Fruit fly (Drosophila melanogaster) whole organism, embryonic: ENCODE data around the gene CG12118.

Experiments
- BEAF-32 ChIP-seq: fragments of 200-800 bp; sonication (Bioruptor generic); optimal IDR thresholded peaks from 3 replicates; lab custom pipeline; 2017; ENCODE audit warnings: missing biosample characterization, missing genetic modification characterization, mild to moderate bottlenecking, moderate library complexity, missing genetic modification reagents
- CG10267 ChIP-seq: fragments of 200-800 bp; sonication (Bioruptor generic); optimal IDR thresholded peaks from 2 replicates; lab custom pipeline; 2018; ENCODE audit warnings: missing biosample characterization, mild to moderate bottlenecking, missing genetic modification characterization, moderate library complexity
- CG10274 ChIP-seq: fragments of 200-800 bp; sonication (Bioruptor generic); optimal IDR thresholded peaks from 3 replicates; lab custom pipeline; 2017; ENCODE audit warnings: missing biosample characterization, mild to moderate bottlenecking, missing genetic modification characterization
- CG10321 ChIP-seq: fragments of 200-800 bp; sonication (Bioruptor generic); IDR thresholded peaks from 2 replicates; pipeline ENCODE4 v1.3.6; 2022; ENCODE audit warnings: missing biosample characterization, missing genetic modification characterization
- CG10431 ChIP-seq: fragments of 200-800 bp; sonication (Bioruptor generic); optimal IDR thresholded peaks from 3 replicates; lab custom pipeline; 2018; ENCODE audit warnings: missing biosample characterization, mild to moderate bottlenecking, missing genetic modification characterization
- CG11696 ChIP-seq: fragments of 200-800 bp; sonication (Bioruptor generic); IDR thresholded peaks from 2 replicates; pipeline ENCODE4 v1.3.6; 2022; ENCODE audit warnings: missing biosample characterization, missing genetic modification characterization
- CG12104 ChIP-seq: fragments of 200-800 bp; sonication (Bioruptor generic); optimal IDR thresholded peaks from 3 replicates; lab custom pipeline; 2016; ENCODE audit warnings: missing biosample characterization, missing genetic modification characterization
- CG12155 ChIP-seq: fragments of 200-800 bp; sonication (Bioruptor generic); optimal IDR thresholded peaks from 3 replicates; lab custom pipeline; 2016; ENCODE audit warnings: missing biosample characterization, missing genetic modification characterization
- CG12236 ChIP-seq: fragments of 200-800 bp; sonication (Bioruptor generic); optimal IDR thresholded peaks from 2 replicates; lab custom pipeline; 2016; ENCODE audit warnings: missing biosample characterization, missing genetic modification characterization
- CG12299 ChIP-seq: fragments of 200-800 bp; sonication (Bioruptor generic); optimal IDR thresholded peaks from 2 replicates; lab custom pipeline; 2018; ENCODE audit warnings: missing biosample characterization, mild to moderate bottlenecking, missing genetic modification characterization
- CG1233 ChIP-seq: fragments of 200-800 bp; sonication (Bioruptor generic); optimal IDR thresholded peaks from 4 replicates; lab custom pipeline; 2018; ENCODE audit warnings: missing biosample characterization, mild to moderate bottlenecking, missing genetic modification characterization
- CG12659 ChIP-seq: fragments of 200-800 bp; sonication (Bioruptor generic); optimal IDR thresholded peaks from 3 replicates; lab custom pipeline; 2017; ENCODE audit warnings: mild to moderate bottlenecking, missing biosample characterization, missing genetic modification reagents, missing genetic modification characterization
- CG15011 ChIP-seq: fragments of 200-800 bp; sonication (Bioruptor generic); optimal IDR thresholded peaks from 3 replicates; lab custom pipeline; 2018; ENCODE audit warnings: missing biosample characterization, mild to moderate bottlenecking, missing genetic modification characterization
- CG17802 ChIP-seq: fragments of 200-800 bp; sonication (Bioruptor generic); optimal IDR thresholded peaks from 2 replicates; lab custom pipeline; 2018; ENCODE audit warnings: missing biosample characterization, mild to moderate bottlenecking, missing genetic modification characterization, moderate library complexity
- CG2120 ChIP-seq: fragments of 200-800 bp; sonication (Bioruptor generic); optimal IDR thresholded peaks from 3 replicates; lab custom pipeline; 2016; ENCODE audit warnings: missing biosample characterization, missing genetic modification characterization
- CG32767 ChIP-seq: fragments of 200-800 bp; sonication (Bioruptor generic); IDR thresholded peaks from 2 replicates; pipeline ENCODE4 v1.3.6; 2022; ENCODE audit warnings: missing biosample characterization, missing genetic modification characterization
- CG3995 ChIP-seq: fragments of 200-800 bp; sonication (Bioruptor generic); optimal IDR thresholded peaks from 3 replicates; lab custom pipeline; 2016; ENCODE audit warnings: missing biosample characterization, missing genetic modification characterization
- CG6654 ChIP-seq: fragments of 200-800 bp; sonication (Bioruptor generic); optimal IDR thresholded peaks from 2 replicates; lab custom pipeline; 2017; ENCODE audit warnings: missing biosample characterization, mild to moderate bottlenecking, missing genetic modification characterization
- CG6791 ChIP-seq: fragments of 200-800 bp; sonication (Bioruptor generic); IDR thresholded peaks from 3 replicates; pipeline ENCODE4 v1.3.6; 2022; ENCODE audit warnings: missing biosample characterization, missing genetic modification characterization; ENCODE audit not compliant: partially characterized antibody
- CG8359 ChIP-seq: fragments of 200-800 bp; sonication (Bioruptor generic); optimal IDR thresholded peaks from 2 replicates; lab custom pipeline; 2017; ENCODE audit warnings: missing biosample characterization, mild to moderate bottlenecking, missing genetic modification characterization, borderline replicate concordance
- CG8944 ChIP-seq: fragments of 200-800 bp; sonication (Bioruptor generic); optimal IDR thresholded peaks from 3 replicates; lab custom pipeline; 2016; ENCODE audit warnings: missing biosample characterization, missing genetic modification characterization
- Elba2 ChIP-seq: fragments of 200-800 bp; sonication (Bioruptor generic); optimal IDR thresholded peaks from 3 replicates; lab custom pipeline; 2016; ENCODE audit warnings: missing biosample characterization, missing genetic modification characterization
- Lhr ChIP-seq: fragments of 200-800 bp; sonication (Bioruptor generic); optimal IDR thresholded peaks from 3 replicates; lab custom pipeline; 2017; ENCODE audit warnings: mild to moderate bottlenecking, missing biosample characterization, missing genetic modification reagents, missing genetic modification characterization
- MESR4 ChIP-seq: fragments of 200-800 bp; sonication (Bioruptor generic); optimal IDR thresholded peaks from 2 replicates; lab custom pipeline; 2018; ENCODE audit warnings: missing biosample characterization, mild to moderate bottlenecking, missing genetic modification characterization, moderate library complexity
- Myb ChIP-seq: fragments of 200-800 bp; sonication (Bioruptor generic); optimal IDR thresholded peaks from 2 replicates; lab custom pipeline; 2016; ENCODE audit warnings: missing biosample characterization, missing genetic modification characterization
- Optix ChIP-seq: fragments of 200-800 bp; sonication (Bioruptor generic); IDR thresholded peaks from 3 replicates; pipeline ENCODE4 v1.3.6; 2022; ENCODE audit warnings: missing biosample characterization, missing genetic modification characterization
- Pdp1 ChIP-seq, 2 experiments: fragments of 200-800 bp; sonication (Bioruptor generic); optimal IDR thresholded peaks; 3 replicates each; lab custom pipeline; 2016; ENCODE audit warnings: missing biosample characterization in 2 of 2, missing genetic modification characterization in 2 of 2, mild to moderate bottlenecking in 1 of 2, moderate library complexity in 1 of 2
- Six4 ChIP-seq: fragments of 200-800 bp; sonication (Bioruptor generic); optimal IDR thresholded peaks from 2 replicates; lab custom pipeline; 2016; ENCODE audit warnings: missing biosample characterization, missing genetic modification characterization
- Sox102F ChIP-seq: fragments of 200-800 bp; sonication (Bioruptor generic); optimal IDR thresholded peaks from 2 replicates; lab custom pipeline; 2018; ENCODE audit warnings: missing biosample characterization, mild to moderate bottlenecking, missing genetic modification characterization, moderate library complexity
- Sry-β ChIP-seq: fragments of 200-800 bp; sonication (Bioruptor generic); optimal IDR thresholded peaks from 2 replicates; lab custom pipeline; 2018; ENCODE audit warnings: missing biosample characterization, mild to moderate bottlenecking, missing genetic modification characterization, moderate library complexity
- Ssrp ChIP-seq: fragments of 200-800 bp; sonication (Bioruptor generic); optimal IDR thresholded peaks from 2 replicates; lab custom pipeline; 2018; ENCODE audit warnings: missing biosample characterization, mild to moderate bottlenecking, missing genetic modification characterization, moderate library complexity
- Trl ChIP-seq, 3 experiments: fragments of >200 bp in 2 of 3; fragments of 200-800 bp in 1 of 3; sonication (Bioruptor generic) in 1 of 3; optimal IDR thresholded peaks; 2 replicates in 1 of 3; 3 replicates in 2 of 3; lab custom pipeline; 2016 to 2017; ENCODE audit warnings: missing biosample characterization in 1 of 3, missing genetic modification characterization in 1 of 3
- Xrp1 ChIP-seq: fragments of 200-800 bp; sonication (Bioruptor generic); IDR thresholded peaks from 2 replicates; pipeline ENCODE4 v1.3.6; 2022; ENCODE audit warnings: missing biosample characterization, missing genetic modification characterization
- ara ChIP-seq: fragments of 200-800 bp; sonication (Bioruptor generic); IDR thresholded peaks from 2 replicates; pipeline ENCODE4 v1.3.6; 2022; ENCODE audit warnings: missing biosample characterization, missing genetic modification characterization
- cato ChIP-seq: fragments of 200-800 bp; sonication (Bioruptor generic); optimal IDR thresholded peaks from 2 replicates; lab custom pipeline; 2016; ENCODE audit warnings: missing biosample characterization, missing genetic modification characterization, borderline replicate concordance
- ci ChIP-seq: fragments of 200-800 bp; sonication (Bioruptor generic); IDR thresholded peaks from 3 replicates; pipeline ENCODE4 v1.3.6; 2022; ENCODE audit warnings: missing biosample characterization, missing genetic modification characterization
- corto ChIP-seq: fragments of 200-800 bp; sonication (Bioruptor generic); optimal IDR thresholded peaks from 2 replicates; lab custom pipeline; 2016; ENCODE audit warnings: missing biosample characterization, mild to moderate bottlenecking, missing genetic modification characterization, moderate library complexity
- dpn ChIP-seq, 2 experiments: fragments of 200-800 bp; sonication (Bioruptor generic); optimal IDR thresholded peaks; 3 replicates each; lab custom pipeline; 2016; ENCODE audit warnings: missing biosample characterization in 2 of 2, missing genetic modification characterization in 2 of 2
- emc ChIP-seq: fragments of 200-800 bp; sonication (Bioruptor generic); optimal IDR thresholded peaks from 2 replicates; lab custom pipeline; 2016; ENCODE audit warnings: missing biosample characterization, missing genetic modification characterization
- eve ChIP-seq, 2 experiments: fragments of >200 bp; optimal IDR thresholded peaks; 2 replicates each; lab custom pipeline; 2017; ENCODE audit warnings: missing biosample characterization in 2 of 2, missing genetic modification characterization in 2 of 2
- ftz-f1 ChIP-seq: fragments of 200-800 bp; sonication (Bioruptor generic); optimal IDR thresholded peaks from 2 replicates; lab custom pipeline; 2016; ENCODE audit warnings: missing biosample characterization, missing genetic modification characterization
- gcm2 ChIP-seq: fragments of 200-800 bp; sonication (Bioruptor generic); optimal IDR thresholded peaks from 2 replicates; lab custom pipeline; 2016; ENCODE audit warnings: missing biosample characterization, missing genetic modification characterization
- ken ChIP-seq: fragments of 200-800 bp; sonication (Bioruptor generic); IDR thresholded peaks from 3 replicates; pipeline ENCODE4 v1.3.6; 2022; ENCODE audit warnings: missing biosample characterization, missing genetic modification characterization
- nmo ChIP-seq: fragments of 200-800 bp; sonication (Bioruptor generic); optimal IDR thresholded peaks from 2 replicates; lab custom pipeline; 2018; ENCODE audit warnings: missing biosample characterization, mild to moderate bottlenecking, missing genetic modification characterization, moderate library complexity
- pb ChIP-seq: fragments of 200-800 bp; sonication (Bioruptor generic); optimal IDR thresholded peaks from 3 replicates; lab custom pipeline; 2016; ENCODE audit warnings: missing biosample characterization, missing genetic modification characterization
- sens-2 ChIP-seq: fragments of 200-800 bp; sonication (Bioruptor generic); IDR thresholded peaks from 2 replicates; pipeline ENCODE4 v1.3.6; 2022; ENCODE audit warnings: missing biosample characterization, missing genetic modification characterization
- sr ChIP-seq: fragments of 200-800 bp; sonication (Bioruptor generic); IDR thresholded peaks from 3 replicates; pipeline ENCODE4 v1.3.6; 2022; ENCODE audit warnings: missing biosample characterization, missing genetic modification characterization
- trh ChIP-seq: fragments of 200-800 bp; sonication (Bioruptor generic); optimal IDR thresholded peaks from 2 replicates; lab custom pipeline; 2016; ENCODE audit warnings: missing biosample characterization, missing genetic modification characterization
- tup ChIP-seq: fragments of 200-800 bp; sonication (Bioruptor generic); optimal IDR thresholded peaks from 2 replicates; lab custom pipeline; 2016; ENCODE audit warnings: missing biosample characterization, mild to moderate bottlenecking, missing genetic modification characterization, moderate library complexity
- tx ChIP-seq: fragments of 200-800 bp; sonication (Bioruptor generic); optimal IDR thresholded peaks from 2 replicates; lab custom pipeline; 2016; ENCODE audit warnings: missing biosample characterization, missing genetic modification characterization

The CG12118 gene

DNA sequence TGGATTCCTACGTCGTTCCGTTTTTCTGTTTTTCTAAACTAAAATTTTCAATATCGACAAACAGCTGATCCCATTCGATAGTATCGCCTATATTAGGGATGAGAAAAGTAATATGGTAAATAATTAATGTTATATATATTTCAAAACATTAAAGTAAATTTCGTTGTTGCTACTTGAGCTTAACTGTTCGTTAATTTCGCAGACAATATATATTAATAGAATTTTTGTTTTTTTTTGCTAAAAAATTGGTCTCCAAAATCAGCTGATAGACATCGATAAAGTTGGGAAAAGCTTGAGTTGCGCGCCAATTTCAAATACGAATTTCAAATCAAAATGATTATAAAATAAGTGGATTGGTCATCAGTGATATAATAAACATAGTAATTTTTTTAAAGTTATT, at the start of gene CG12118 (continued):
- no peak for TF ChIP-seq pb (GFP tag; lab: Kevin White, UChicago)
- no peak for TF ChIP-seq Optix (GFP tag; lab: Robert Waterston, UW)
- peak; percentile 89 for TF ChIP-seq BEAF-32 (GFP tag; lab: Kevin White, UChicago)
- TF ChIP-seq emc (GFP tag; lab: Kevin White, UChicago): no peak
- TF ChIP-seq Lhr (GFP tag; lab: Kevin White, UChicago): peak; percentile 52
- TF ChIP-seq CG6791: peak; percentile 82
- peak; percentile 51 for TF ChIP-seq CG12299 (tag; lab: Kevin White, UChicago)
- 0 out of 2 replicates have a peak, but pooled peaks have one; percentile 46 for TF ChIP-seq sens-2
- no peak for TF ChIP-seq MESR4 (GFP tag; lab: Kevin White, UChicago)
- TF ChIP-seq CG8359: no peak
- TF ChIP-seq CG1233 (GFP tag; lab: Kevin White, UChicago): peak; percentile 59
- peak; percentile 20 for TF ChIP-seq CG15011
- no peak for TF ChIP-seq sr (GFP tag; lab: Robert Waterston, UW)
- TF ChIP-seq CG12104 (GFP tag; lab: Kevin White, UChicago): peak; percentile 64
- peak; percentile 13 for TF ChIP-seq gcm2 (GFP tag; lab: Kevin White, UChicago)
- TF ChIP-seq CG8944 (GFP tag; lab: Kevin White, UChicago): peak; percentile 29
- TF ChIP-seq CG10321 (GFP tag; lab: Robert Waterston, UW): peak; percentile 56; the same call in 1 of the 2 replicates
- peak; percentile 79 for TF ChIP-seq CG12155
- peak; percentile 34 for TF ChIP-seq tup (GFP tag; lab: Kevin White, UChicago)
- TF ChIP-seq CG11696 (GFP tag; lab: Robert Waterston, UW): no peak
- TF ChIP-seq Six4 (GFP tag; lab: Kevin White, UChicago): peak; percentile 72
- TF ChIP-seq Trl (optimal IDR thresholded peaks at IDR 0.05; lab: Kevin White, UChicago): no peak
- TF ChIP-seq Trl (GFP tag; optimal IDR thresholded peaks at IDR 0.05; lab: Kevin White, UChicago): peak; percentile 55
- TF ChIP-seq CG12236 (GFP tag; lab: Kevin White, UChicago): no peak
- no peak for TF ChIP-seq ftz-f1 (GFP tag; lab: Kevin White, UChicago)
- no peak for TF ChIP-seq CG6654
- TF ChIP-seq Sry-β (GFP tag; lab: Kevin White, UChicago): no peak
- TF ChIP-seq Myb (GFP tag; lab: Kevin White, UChicago): peak; percentile 30
- TF ChIP-seq CG10431: no peak
- peak; percentile 23 for TF ChIP-seq Elba2 (GFP tag; lab: Kevin White, UChicago)
- TF ChIP-seq Sox102F: peak; percentile 87
- no peak for TF ChIP-seq eve (GFP tag; optimal IDR thresholded peaks at IDR 0.05; lab: Kevin White, UChicago)
- TF ChIP-seq tx (GFP tag; lab: Kevin White, UChicago): peak; percentile 12
- TF ChIP-seq dpn (GFP tag; optimal IDR thresholded peaks at IDR 0.05; lab: Kevin White, UChicago): peak; percentile 21 to 88
- peak; percentile 74 for TF ChIP-seq CG12659 (GFP tag; lab: Kevin White, UChicago)
- TF ChIP-seq ci (GFP tag; lab: Robert Waterston, UW): peak; percentile 90
- peak; percentile 85 for TF ChIP-seq nmo (GFP tag; lab: Kevin White, UChicago)
- peak; percentile 25 for TF ChIP-seq CG17802 (tag; lab: Kevin White, UChicago)
- peak; percentile 81 for TF ChIP-seq CG10267 (tag; lab: Kevin White, UChicago)
- TF ChIP-seq Ssrp: peak; percentile 74
- peak; percentile 68 for TF ChIP-seq corto
- no peak for TF ChIP-seq CG10274 (GFP tag; lab: Kevin White, UChicago)
- TF ChIP-seq trh (GFP tag; lab: Kevin White, UChicago): peak; percentile 79
- peak; percentile 35 to 52 for TF ChIP-seq Pdp1 (GFP tag; optimal IDR thresholded peaks at IDR 0.05; lab: Kevin White, UChicago)
- peak; percentile 73 for TF ChIP-seq ara (GFP tag; lab: Robert Waterston, UW)
- peak; percentile 86 for TF ChIP-seq CG2120 (GFP tag; lab: Kevin White, UChicago)
- peak; percentile 80 for TF ChIP-seq Xrp1
- TF ChIP-seq CG32767 (GFP tag; lab: Robert Waterston, UW): peak; percentile 68; the same call in 1 of the 2 replicates
- peak; percentile 21 for TF ChIP-seq CG3995 (GFP tag; lab: Kevin White, UChicago)
- TF ChIP-seq ken (GFP tag; lab: Robert Waterston, UW): peak; percentile 87
- TF ChIP-seq cato (GFP tag; lab: Kevin White, UChicago): peak; percentile 64
